Fruit fly (Drosophila melanogaster) whole organism, embryonic: ENCODE data around the gene MCTS1.

ENCODE experiments used
- CG10147 ChIP-seq: fragments of 200-800 bp; sonication (Bioruptor generic); optimal IDR thresholded peaks from 2 replicates; lab custom pipeline; 2019; ENCODE audit warnings: missing biosample characterization, mild to moderate bottlenecking, missing genetic modification characterization, moderate library complexity
- CG14965 ChIP-seq: fragments of 200-800 bp; sonication (Bioruptor generic); optimal IDR thresholded peaks from 2 replicates; lab custom pipeline; 2016; ENCODE audit warnings: missing biosample characterization, missing genetic modification characterization, borderline replicate concordance
- CG6254 ChIP-seq: fragments of 200-800 bp; sonication (Bioruptor generic); optimal IDR thresholded peaks from 3 replicates; lab custom pipeline; 2017; ENCODE audit warnings: mild to moderate bottlenecking, missing biosample characterization, missing genetic modification reagents, missing genetic modification characterization
- CG6654 ChIP-seq: fragments of 200-800 bp; sonication (Bioruptor generic); optimal IDR thresholded peaks from 2 replicates; lab custom pipeline; 2017; ENCODE audit warnings: missing biosample characterization, mild to moderate bottlenecking, missing genetic modification characterization
- CG8290 ChIP-seq, 3 experiments: fragments of 200-800 bp; sonication (Bioruptor generic); optimal IDR thresholded peaks; 2 replicates each; lab custom pipeline; 2016 to 2019; ENCODE audit warnings: missing biosample characterization in 3 of 3, missing genetic modification characterization in 3 of 3, mild to moderate bottlenecking in 2 of 3, moderate library complexity in 1 of 3
- Med ChIP-seq: fragments of 200-800 bp; sonication (Bioruptor generic); peaks from one replicate; lab custom pipeline; 2016; ENCODE audit warnings: missing biosample characterization, missing genetic modification characterization, mild to moderate bottlenecking, inconsistent platforms, moderate library complexity
- abd-A ChIP-seq: fragments of 200-800 bp; sonication (Bioruptor generic); optimal IDR thresholded peaks from 3 replicates; lab custom pipeline; 2019; ENCODE audit warnings: missing biosample characterization, mild to moderate bottlenecking, missing genetic modification characterization, moderate library complexity
- ap ChIP-seq: fragments of 200-800 bp; sonication (Bioruptor generic); IDR thresholded peaks from 2 replicates; pipeline ENCODE4 v1.3.6; 2022; ENCODE audit warnings: missing biosample characterization, missing genetic modification characterization
- dpn ChIP-seq, 2 experiments: fragments of 200-800 bp; sonication (Bioruptor generic); optimal IDR thresholded peaks; 3 replicates each; lab custom pipeline; 2016; ENCODE audit warnings: missing biosample characterization in 2 of 2, missing genetic modification characterization in 2 of 2
- stwl ChIP-seq: fragments of 200-800 bp; sonication (Bioruptor generic); optimal IDR thresholded peaks from 3 replicates; lab custom pipeline; 2018; ENCODE audit warnings: missing biosample characterization, mild to moderate bottlenecking, missing genetic modification characterization, moderate library complexity
- tio ChIP-seq: fragments of 200-800 bp; sonication (Bioruptor generic); optimal IDR thresholded peaks from 2 replicates; lab custom pipeline; 2017; ENCODE audit warnings: missing biosample characterization, missing genetic modification characterization, inconsistent platforms

DNA sequence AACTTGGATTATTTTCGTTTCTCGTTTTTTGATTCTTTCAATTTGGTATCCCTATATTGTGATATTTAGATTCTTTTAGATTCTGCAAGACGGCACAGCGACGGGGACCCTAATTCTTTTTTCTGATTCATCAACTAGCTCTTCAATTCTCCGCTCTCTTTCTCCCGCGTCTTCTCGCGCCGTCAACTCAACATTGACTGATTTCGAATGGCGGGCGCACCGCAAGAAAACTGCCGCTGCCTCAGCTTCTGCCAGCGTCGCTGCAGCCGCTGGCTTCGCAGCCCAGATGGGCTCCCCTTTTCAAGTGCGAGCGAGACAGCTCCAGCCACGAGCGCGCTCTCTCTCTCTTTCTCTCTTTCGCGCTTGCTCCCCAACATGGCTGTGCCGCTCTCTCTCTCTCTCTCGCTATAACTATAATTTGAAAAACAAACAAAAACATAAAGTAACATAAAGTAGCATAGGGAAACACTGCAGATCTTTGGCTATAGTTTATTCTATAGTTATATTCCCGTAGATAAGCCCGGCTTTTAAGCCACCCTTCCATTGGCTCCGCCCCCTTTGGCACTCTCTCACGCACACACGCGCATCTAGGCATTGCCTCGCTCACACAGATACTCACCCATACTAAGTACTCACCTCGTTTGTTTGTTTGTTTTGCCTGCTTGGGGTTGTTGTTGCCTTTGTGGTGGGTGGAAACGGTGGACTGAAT lies 24.6 kb upstream of the MCTS1 start, which contains the start of gene mab-21:
- TF ChIP-seq CG8290 (GFP tag; optimal IDR thresholded peaks at IDR 0.05; lab: Kevin White, UChicago) (no peak), CG8290 (tag; optimal IDR thresholded peaks at IDR 0.05; lab: Kevin White, UChicago) (no peak), CG14965 (GFP tag; lab: Kevin White, UChicago) (no peak), stwl (tag; lab: Kevin White, UChicago) (no peak), CG6654 (GFP tag; lab: Kevin White, UChicago) (no peak), dpn (GFP tag; optimal IDR thresholded peaks at IDR 0.05; lab: Kevin White, UChicago) (no peak), CG6254 (GFP tag; lab: Kevin White, UChicago) (no peak), CG10147 (GFP tag; lab: Kevin White, UChicago) (no peak), ap (GFP tag; lab: Robert Waterston, UW) (no peak), tio (GFP tag; lab: Kevin White, UChicago) (no peak), Med (GFP tag; lab: Kevin White, UChicago) (peak; percentile 74), abd-A (tag; lab: Kevin White, UChicago) (peak; percentile 79)
